Worm (Caenorhabditis elegans): ENCODE data around the gene irk-1.

DNA sequence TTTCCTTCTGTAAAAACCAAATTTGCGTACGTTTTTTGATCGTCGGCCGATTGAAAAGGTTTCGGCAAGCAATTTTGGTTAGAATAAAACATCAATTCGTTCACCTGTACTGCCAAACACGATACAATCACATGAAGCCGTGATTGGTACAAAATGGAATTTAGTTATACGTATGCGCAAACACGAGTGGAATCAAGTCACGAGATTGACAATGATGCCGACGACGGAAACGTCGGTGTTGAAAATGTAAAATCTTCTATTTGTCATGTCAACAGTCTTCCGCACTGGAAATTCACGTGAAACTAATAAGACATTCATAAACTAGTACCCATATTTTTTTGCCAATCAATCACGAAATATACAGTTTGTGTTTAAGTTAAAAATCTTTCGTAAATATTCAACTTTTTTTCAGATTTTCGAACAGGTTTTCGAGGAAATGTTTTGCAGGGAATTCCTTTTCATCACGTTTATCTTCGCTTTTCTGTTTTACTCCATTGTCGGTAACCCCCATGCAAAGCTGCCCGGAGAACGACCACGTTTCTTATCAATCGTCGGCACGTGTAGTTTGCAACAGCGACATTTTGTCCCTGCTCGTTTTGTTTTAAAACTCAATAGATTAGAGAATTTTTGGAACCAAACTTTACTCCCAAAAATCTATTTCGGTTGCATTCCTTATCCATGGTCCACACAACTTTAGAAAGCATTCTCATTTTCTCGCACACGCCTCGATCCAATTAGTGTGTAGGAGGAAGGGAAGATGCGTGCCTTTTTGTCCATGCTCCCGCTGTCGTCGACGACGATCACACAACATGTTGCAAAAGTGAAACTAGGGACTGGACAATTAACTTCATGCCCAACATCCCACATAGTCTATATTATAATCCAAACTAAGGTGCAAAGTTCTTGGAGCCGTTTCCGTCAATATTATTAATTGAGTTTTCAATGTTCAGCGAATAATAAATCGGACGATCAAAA, 38.6 kb downstream of the irk-1 start:
- no peak for TF ChIP-seq klf-2 (GFP tag; conservative IDR thresholded peaks at IDR 0.05)
- TF ChIP-seq T22C8.4 (GFP tag; IDR thresholded peaks at IDR 0.05) = no peak
- TF ChIP-seq ztf-29 (GFP tag; IDR thresholded peaks at IDR 0.05) = no peak
- no peak for TF ChIP-seq flt-1 (GFP tag; IDR thresholded peaks at IDR 0.05)
- TF ChIP-seq ref-1 (GFP tag; conservative IDR thresholded peaks at IDR 0.05) = no peak
- TF ChIP-seq med-1 (GFP tag; optimal IDR thresholded peaks at IDR 0.05; ENCODE audit: insufficient read depth) = no peak

Measured in whole organism, midembryonic.